Fruit fly (Drosophila melanogaster): ENCODE measurements around the gene Caf1-180.

The Caf1-180 gene

DNA sequence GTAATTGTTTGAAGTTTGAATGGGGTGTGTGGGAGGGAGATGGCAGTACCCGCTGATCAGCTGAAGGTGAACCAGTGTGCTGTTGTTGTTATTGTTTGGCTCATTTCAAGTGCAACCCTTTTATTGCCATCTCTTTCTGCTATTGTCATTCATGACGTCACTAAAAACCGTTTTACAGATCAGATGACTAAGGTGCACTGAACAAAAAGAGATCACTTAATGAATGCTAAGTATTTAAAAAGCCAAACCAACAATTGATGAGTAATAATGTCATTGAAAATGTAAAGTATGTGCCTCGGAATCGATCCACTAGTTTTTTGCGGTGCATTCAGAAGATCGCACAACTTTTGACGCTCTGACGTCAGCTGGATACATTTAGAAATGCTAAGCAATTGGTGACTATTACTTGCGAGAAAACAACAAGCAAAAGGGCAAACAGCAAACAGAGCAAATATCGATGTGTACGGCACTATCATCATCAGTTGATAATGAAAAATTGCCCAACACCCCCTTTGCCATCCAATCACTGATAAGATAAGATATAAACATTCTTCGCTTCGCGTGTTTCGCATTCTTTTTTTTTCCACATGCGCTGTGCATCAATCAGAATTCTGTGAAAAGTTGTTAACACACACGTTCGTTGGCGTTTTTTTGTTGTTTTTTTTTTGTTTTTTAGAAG lies 31.3 kb downstream of the Caf1-180 start (continued):
- TF ChIP-seq sd (tag; optimal IDR thresholded peaks at IDR 0.05), result peak; percentile 97
- TF ChIP-seq CoRest (tag; optimal IDR thresholded peaks at IDR 0.05), result peak; percentile 11
- TF ChIP-seq chinmo (GFP tag; IDR thresholded peaks at IDR 0.05; ENCODE audit: partially characterized antibody), result peak; percentile 76; the same call in 3 of the 4 replicates
- TF ChIP-seq Sox102F (GFP tag; optimal IDR thresholded peaks at IDR 0.05), result peak; percentile 30
- peak; percentile 11 for TF ChIP-seq Sox100B (GFP tag; optimal IDR thresholded peaks at IDR 0.05)
- no peak for TF ChIP-seq inv (GFP tag; IDR thresholded peaks at IDR 0.05; ENCODE audit: partially characterized antibody)
- no peak for TF ChIP-seq CG6654 (GFP tag; optimal IDR thresholded peaks at IDR 0.05)
- no peak for TF ChIP-seq CG18476 (GFP tag; optimal IDR thresholded peaks at IDR 0.05)
- TF ChIP-seq CG7839 (tag; optimal IDR thresholded peaks at IDR 0.05), result peak; percentile 56
- TF ChIP-seq h (optimal IDR thresholded peaks at IDR 0.05), result no peak
- TF ChIP-seq en (GFP tag; optimal IDR thresholded peaks at IDR 0.05), result no peak
- no peak for TF ChIP-seq stwl (tag; optimal IDR thresholded peaks at IDR 0.05)
- no peak for TF ChIP-seq CG6175 (GFP tag; IDR thresholded peaks at IDR 0.05)
- TF ChIP-seq CG9437 (GFP tag; optimal IDR thresholded peaks at IDR 0.05), result peak; percentile 39
- TF ChIP-seq CG9817 (tag; optimal IDR thresholded peaks at IDR 0.05), result peak; percentile 45
- no peak for TF ChIP-seq ranshi (GFP tag; IDR thresholded peaks at IDR 0.05)
- no peak for TF ChIP-seq CG4617 (GFP tag; optimal IDR thresholded peaks at IDR 0.05; ENCODE audit: borderline replicate concordance)
- no peak for TF ChIP-seq dan (GFP tag; IDR thresholded peaks at IDR 0.05)
- peak; percentile 64 for TF ChIP-seq her (GFP tag; optimal IDR thresholded peaks at IDR 0.05)
- peak; percentile 44 for TF ChIP-seq CG2120 (GFP tag; optimal IDR thresholded peaks at IDR 0.05)
- no peak for TF ChIP-seq Sry-δ (GFP tag; optimal IDR thresholded peaks at IDR 0.05)
- peak; percentile 15 for TF ChIP-seq Abd-B (GFP tag; optimal IDR thresholded peaks at IDR 0.05)
- TF ChIP-seq Oli (tag; optimal IDR thresholded peaks at IDR 0.05), result peak; percentile 33
- TF ChIP-seq NK7.1 (GFP tag; optimal IDR thresholded peaks at IDR 0.05), result peak; percentile 7
- TF ChIP-seq CHES-1-like (GFP tag; optimal IDR thresholded peaks at IDR 0.05), result peak; percentile 46
- TF ChIP-seq corto (GFP tag; optimal IDR thresholded peaks at IDR 0.05), result no peak
- TF ChIP-seq CG4404 (GFP tag; IDR thresholded peaks at IDR 0.05), result no peak
- peak; percentile 49 for TF ChIP-seq gem (tag; optimal IDR thresholded peaks at IDR 0.05)
- no peak for TF ChIP-seq tna (GFP tag; IDR thresholded peaks at IDR 0.05; ENCODE audit: partially characterized antibody)
- TF ChIP-seq bowl (GFP tag; IDR thresholded peaks at IDR 0.05), result peak; percentile 18; the same call in 1 of the 2 replicates
- TF ChIP-seq tap (tag; optimal IDR thresholded peaks at IDR 0.05), result peak; percentile 16
- no peak for TF ChIP-seq dm (GFP tag; optimal IDR thresholded peaks at IDR 0.05)
- TF ChIP-seq insv (GFP tag; optimal IDR thresholded peaks at IDR 0.05), result no peak
- TF ChIP-seq CG13624 (GFP tag; optimal IDR thresholded peaks at IDR 0.05), result peak; percentile 18
- peak; percentile 31 for TF ChIP-seq slbo (GFP tag; IDR thresholded peaks at IDR 0.05)
- peak; percentile 50 for TF ChIP-seq CG12769 (tag; optimal IDR thresholded peaks at IDR 0.05)
- TF ChIP-seq pho (GFP tag; optimal IDR thresholded peaks at IDR 0.05), result peak; percentile 9
- peak; percentile 20 for TF ChIP-seq CG30403 (GFP tag; optimal IDR thresholded peaks at IDR 0.05)
- TF ChIP-seq pb (GFP tag; optimal IDR thresholded peaks at IDR 0.05), result peak; percentile 13
- TF ChIP-seq pros (GFP tag; optimal IDR thresholded peaks at IDR 0.05), result peak; percentile 9
- no peak for TF ChIP-seq fd64A (GFP tag; optimal IDR thresholded peaks at IDR 0.05)
- peak in 1 of 2 experiments; percentile 8 for TF ChIP-seq bsh (GFP tag; optimal IDR thresholded peaks at IDR 0.05)
- peak; percentile 29 for TF ChIP-seq ind (GFP tag; optimal IDR thresholded peaks at IDR 0.05)
- no peak for TF ChIP-seq D (optimal IDR thresholded peaks at IDR 0.05)
- TF ChIP-seq D (GFP tag; optimal IDR thresholded peaks at IDR 0.05), result peak; percentile 19
- peak; percentile 81 for TF ChIP-seq CG6689 (GFP tag; IDR thresholded peaks at IDR 0.05)
- TF ChIP-seq CG31441 (GFP tag; IDR thresholded peaks at IDR 0.05), result no peak
- no peak for TF ChIP-seq CG4282 (GFP tag; optimal IDR thresholded peaks at IDR 0.05)
- no peak for TF ChIP-seq CG30020 (tag; optimal IDR thresholded peaks at IDR 0.05)
- TF ChIP-seq btn (GFP tag; optimal IDR thresholded peaks at IDR 0.05), result no peak
